Fruit fly (Drosophila melanogaster): ENCODE measurements around the gene fred.

The fred gene

dm6 chr2L:3991638-3992037 is at the start of gene fred:
Gene fred (minus strand): TSS chr2L:3991713.
- no peak for TF ChIP-seq CG17801 (GFP tag; optimal IDR thresholded peaks at IDR 0.05; ENCODE audit: partially characterized antibody)

DNA sequence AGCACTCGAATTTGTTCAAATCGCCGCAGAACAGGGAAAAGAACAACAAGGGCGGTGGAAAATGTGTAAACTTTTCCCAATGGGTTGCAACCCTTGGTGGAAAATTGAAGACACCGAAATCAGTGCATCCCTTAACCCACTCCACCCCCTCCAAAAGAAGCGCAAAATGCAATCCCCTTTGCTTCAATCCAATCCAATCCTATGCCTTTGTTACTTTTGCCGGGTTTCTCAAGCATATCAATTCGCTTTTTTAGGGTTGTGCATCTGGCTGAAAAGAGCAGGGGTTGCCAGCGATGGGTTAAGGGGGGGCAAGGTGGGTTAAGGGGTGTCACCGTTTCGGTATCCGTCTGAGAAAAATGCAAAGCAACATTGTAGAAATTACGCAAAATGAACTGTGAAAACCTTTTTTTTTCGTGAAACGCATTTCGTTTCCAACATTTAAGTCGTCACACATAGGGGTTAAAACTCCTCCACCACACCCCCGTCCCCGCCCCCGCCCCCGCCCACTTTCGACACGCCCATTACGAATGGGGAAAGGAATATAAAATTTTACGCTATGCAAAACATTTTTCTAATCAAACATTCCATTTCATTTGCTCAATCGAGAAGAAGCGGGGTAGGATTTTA is 46.7 kb upstream of the fred start:
- TF ChIP-seq CG17801 (GFP tag; optimal IDR thresholded peaks at IDR 0.05; ENCODE audit: partially characterized antibody) = no peak

DNA sequence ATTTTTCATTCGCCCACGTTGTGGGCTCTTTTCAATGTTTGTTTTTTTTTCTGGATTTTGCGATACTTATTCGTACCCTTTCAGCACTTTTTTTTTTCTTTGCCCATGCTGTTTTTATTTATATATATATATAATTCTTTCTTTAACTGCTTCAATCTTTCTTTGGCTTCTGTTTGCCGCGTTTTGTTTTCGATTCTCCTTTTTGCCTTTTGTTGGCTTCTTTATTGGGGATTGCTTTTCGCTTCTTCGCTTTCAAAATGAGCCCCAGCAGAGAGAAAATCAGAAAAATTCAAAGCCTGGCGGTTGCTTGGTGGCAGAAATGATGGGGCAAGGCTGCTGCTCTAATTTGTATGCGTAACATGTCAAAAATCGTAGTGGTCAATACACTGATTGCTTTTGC is 45.5 kb upstream of the fred start:
- TF ChIP-seq CG17801 (GFP tag; optimal IDR thresholded peaks at IDR 0.05; ENCODE audit: partially characterized antibody) = peak; percentile 20

DNA sequence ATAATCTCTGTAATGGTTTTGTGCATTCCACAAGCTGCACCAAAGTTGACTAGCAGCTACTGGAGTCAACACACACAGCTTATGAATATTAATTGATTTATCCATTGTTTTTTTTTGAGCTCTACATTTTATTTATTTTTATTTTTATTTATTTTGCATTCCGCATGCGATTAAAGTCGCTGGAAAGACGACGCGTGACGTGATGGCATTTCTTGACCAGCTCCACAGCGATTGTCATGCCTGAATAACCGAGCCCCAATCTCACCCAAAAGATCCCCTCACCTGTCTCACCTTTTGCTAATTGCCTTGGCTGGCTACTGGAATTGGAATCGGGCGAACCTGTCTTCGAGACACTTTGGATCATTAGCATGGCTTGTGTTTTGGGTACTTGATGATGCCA is 44.8 kb upstream of the fred start:
- TF ChIP-seq CG17801 (GFP tag; optimal IDR thresholded peaks at IDR 0.05; ENCODE audit: partially characterized antibody) = no peak

DNA sequence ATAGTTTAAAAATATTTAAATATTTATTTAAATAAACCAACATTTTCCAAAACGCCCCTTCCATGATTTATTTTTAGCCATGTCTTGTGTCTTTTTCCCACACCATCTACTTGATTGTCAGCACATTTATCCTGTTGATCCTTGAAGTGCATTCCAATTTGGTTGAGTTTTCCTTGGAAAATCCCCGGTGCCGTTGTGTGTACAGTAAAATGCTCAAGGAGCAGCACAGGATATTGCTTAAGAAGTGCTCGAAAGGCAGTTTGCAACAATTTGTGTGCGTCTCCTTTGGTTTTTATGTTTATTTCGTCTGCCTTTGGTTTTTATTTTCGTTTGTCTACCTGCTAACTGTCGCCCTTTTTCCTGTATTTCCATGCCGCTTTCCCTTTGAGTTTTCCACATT is 42.8 kb upstream of the fred start:
- no peak for TF ChIP-seq CG17801 (GFP tag; optimal IDR thresholded peaks at IDR 0.05; ENCODE audit: partially characterized antibody)

DNA sequence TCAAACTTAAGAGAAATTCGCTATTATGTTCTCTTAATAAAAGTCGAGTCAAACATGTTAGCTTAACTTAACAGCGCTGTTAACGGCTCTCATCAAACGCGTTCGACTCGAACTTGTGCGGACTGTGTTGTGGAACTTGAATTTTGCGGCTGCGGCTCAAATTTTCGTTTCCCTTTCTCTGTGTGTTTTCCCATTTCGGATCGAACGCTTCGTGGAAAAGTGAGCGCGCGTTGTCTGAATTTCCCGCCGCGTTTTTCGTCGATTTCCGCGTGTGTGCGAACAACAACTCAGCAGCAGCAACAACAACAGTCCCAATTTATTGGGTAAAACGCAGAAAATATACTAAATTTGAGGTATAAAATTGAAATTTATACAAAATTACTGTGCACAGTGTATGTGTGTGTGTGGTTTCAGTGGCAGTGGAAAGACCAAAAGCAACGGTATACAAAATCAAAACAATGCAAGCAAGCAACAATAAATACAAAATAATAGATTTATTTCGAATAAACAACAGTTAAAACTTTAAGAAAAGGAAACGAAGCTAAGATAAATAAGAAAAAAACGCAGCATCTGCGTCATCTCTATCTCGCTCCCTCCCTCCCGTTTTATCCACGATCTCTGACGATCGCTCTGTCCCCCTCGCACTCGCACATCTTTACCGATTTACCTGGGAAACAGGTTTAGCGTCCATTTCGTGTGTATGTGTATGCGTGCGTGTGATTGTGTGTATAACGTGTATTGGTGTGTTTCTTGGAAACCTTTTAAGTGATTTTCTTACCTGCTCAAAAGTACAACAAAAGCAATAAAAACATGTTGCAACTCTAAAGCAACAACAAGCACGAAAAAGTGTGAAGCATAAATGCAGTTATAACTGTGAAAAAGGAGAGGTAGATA is 39.9 kb upstream of the fred start, which contains the start of gene ed:
ed (plus strand) TSS at position 175 of the 894 bp plus-strand sequence.
- TF ChIP-seq CG17801 (GFP tag; optimal IDR thresholded peaks at IDR 0.05; ENCODE audit: partially characterized antibody) = no peak

DNA sequence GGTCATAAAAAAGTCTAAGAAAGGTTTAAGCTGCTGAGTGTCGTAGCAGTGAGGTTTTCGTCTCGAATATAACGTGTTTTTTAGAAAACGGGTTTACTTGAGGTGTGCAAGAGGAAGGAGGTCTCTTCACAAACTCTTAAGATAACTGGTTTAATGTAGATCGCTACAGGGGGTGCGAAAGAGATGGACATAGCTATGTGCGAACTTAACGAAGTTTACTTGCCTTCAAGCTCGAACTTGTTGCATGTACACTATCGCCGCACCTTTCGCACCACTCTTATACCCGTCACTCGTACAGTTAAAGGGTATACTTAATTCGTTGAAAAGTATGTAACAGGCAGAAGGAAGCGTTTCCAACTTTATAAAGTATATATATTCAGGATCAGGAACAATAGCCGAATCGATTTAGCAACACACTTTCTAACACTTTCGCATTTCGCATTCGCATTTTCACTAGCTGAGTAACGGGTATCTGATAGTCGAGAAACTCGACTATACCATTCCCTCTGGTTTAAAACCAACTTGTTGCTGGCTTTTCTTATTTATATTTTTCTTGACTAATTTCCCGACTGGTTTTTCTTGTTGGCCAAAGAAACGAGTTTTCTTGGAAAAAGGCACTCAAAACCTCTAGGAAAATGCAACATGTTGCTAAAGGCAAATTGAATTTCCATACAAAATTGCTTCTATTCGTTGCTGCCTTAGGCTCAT is 38.9 kb upstream of the fred start:
- no peak for TF ChIP-seq CG17801 (GFP tag; optimal IDR thresholded peaks at IDR 0.05; ENCODE audit: partially characterized antibody)

DNA sequence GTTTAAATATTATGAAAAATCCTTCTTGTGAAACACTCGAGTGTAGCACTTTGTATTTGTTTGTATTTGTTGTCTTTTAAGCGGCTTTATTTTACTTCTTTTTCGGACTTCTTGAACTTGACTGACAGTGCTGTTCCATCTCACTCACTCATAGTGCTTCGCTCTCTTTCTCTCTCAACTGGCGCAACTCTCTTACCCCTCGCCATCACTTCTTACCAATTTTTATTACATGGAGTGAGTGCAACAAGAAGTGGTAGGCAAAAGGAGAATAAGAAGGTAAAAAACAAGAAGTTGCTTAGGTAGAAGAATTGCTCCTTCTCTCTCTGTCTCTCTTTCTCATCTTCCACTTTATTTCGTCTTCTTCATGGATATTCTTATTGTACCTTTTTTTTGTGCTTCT is 37.2 kb upstream of the fred start:
- TF ChIP-seq CG17801 (GFP tag; optimal IDR thresholded peaks at IDR 0.05; ENCODE audit: partially characterized antibody) = no peak

- TF ChIP-seq CG17801 (GFP tag; optimal IDR thresholded peaks at IDR 0.05; ENCODE audit: partially characterized antibody) = no peak
These were observed 36.5 kb upstream of the fred start for dm6 chr2L:4028026-4028425.

- TF ChIP-seq CG17801 (GFP tag; optimal IDR thresholded peaks at IDR 0.05; ENCODE audit: partially characterized antibody) = no peak
These were observed 33.6 kb upstream of the fred start for dm6 chr2L:4025077-4025476.

DNA sequence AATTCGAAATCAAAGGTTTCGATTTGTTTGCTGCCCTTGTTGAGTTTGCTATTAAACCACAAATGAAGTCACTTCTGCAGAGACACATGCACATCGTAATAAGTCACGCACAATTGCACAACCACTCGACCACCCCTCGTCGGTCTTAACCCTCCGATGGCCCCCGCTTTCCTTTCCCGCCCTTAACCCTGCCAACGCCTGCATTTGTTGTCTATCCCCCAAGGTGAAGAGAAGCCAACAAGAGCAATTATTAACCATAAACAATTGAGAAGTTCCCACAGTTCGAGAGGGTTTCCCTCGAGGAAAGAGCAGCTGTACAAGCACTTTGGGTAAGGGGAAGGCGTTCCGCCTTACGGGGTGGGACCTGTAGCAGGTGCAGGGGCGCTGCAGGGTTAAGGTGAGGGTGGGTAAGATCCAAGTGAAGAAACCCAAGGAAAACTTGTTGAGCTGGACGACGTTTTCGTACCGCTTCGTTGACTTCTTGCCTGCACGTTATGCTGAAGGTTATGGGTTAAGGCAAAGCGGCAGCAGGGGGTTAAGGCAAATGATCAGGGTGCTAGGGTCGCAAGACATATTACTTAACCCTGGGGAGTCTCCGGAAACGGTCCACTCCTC is 31.9 kb upstream of the fred start:
- TF ChIP-seq CG17801 (GFP tag; optimal IDR thresholded peaks at IDR 0.05; ENCODE audit: partially characterized antibody) = no peak

DNA sequence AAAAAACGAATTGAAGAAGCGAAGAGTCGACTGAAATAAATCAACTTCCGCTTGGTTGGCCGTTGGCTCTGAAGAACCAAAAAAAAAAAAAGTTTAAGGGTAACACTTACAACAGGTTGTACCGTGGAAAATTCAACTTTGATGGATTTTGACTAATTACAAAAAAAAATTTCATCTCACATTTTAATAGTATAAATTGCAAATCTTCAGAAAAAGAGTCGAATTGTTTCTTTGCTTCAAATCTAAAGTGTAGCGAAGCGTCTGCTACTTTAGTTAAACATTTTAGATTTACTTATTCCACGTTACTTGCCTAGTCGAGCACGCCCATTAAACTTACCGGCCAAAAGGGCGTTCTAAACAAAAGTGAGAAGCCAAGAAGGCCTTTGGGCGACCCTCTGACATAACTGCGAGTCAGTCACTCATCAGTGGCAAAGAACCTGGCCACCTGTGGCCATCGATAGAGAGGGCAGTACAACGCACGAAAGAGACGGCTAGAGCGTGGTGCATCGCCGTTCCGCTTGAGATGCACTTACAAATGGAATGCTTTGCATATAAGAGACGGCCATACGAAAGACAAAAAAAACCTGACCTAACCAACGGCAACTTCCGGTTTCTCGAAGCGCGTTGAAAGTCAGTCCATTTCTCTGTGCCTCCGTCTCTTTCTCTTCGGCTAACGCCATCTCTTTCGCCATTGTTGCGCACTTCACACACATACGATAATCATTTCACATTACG is 30.3 kb upstream of the fred start:
- TF ChIP-seq CG17801 (GFP tag; optimal IDR thresholded peaks at IDR 0.05; ENCODE audit: partially characterized antibody) = no peak

- TF ChIP-seq CG17801 (GFP tag; optimal IDR thresholded peaks at IDR 0.05; ENCODE audit: partially characterized antibody) = no peak
These were observed 28.7 kb upstream of the fred start for dm6 chr2L:4020188-4020587.

DNA sequence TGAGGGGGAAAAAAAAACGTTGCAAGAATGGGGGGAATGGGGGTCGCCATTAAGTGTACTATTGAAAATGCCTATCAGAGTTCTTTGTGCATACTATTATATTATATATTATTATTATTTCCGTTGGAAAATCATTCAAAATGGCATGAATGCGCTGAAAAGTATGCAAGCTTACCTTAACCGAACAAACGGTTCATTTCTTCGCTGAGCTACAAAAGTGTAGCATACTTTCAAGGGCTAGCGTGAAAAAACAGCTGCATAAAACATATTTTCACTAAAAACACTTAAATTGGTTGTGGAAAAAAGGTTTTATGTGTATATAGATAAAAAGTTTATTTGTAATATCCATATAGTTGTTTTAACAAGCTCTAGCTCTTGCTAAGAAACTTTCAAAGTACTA is 28.3 kb upstream of the fred start:
- no peak for TF ChIP-seq CG17801 (GFP tag; optimal IDR thresholded peaks at IDR 0.05; ENCODE audit: partially characterized antibody)

dm6 chr2L:4019198-4019597 is 27.7 kb upstream of the fred start:
- TF ChIP-seq CG17801 (GFP tag; optimal IDR thresholded peaks at IDR 0.05; ENCODE audit: partially characterized antibody) = no peak
